Fruit fly (Drosophila melanogaster) whole organism, adult: ENCODE results near the gene mAChR-B.

Experiments used
- CG5204 ChIP-seq: fragments of 200-800 bp; sonication (Bioruptor generic); optimal IDR thresholded peaks from 2 replicates; lab custom pipeline; 2016; ENCODE audit warnings: missing biosample characterization, missing genetic modification characterization
- bab1 ChIP-seq: fragments of 200-800 bp; sonication (Bioruptor generic); optimal IDR thresholded peaks from 3 replicates; lab custom pipeline; 2019; ENCODE audit warnings: missing biosample characterization, mild to moderate bottlenecking, missing genetic modification characterization, moderate library complexity
- cic ChIP-seq: fragments of 200-800 bp; sonication (Bioruptor generic); optimal IDR thresholded peaks from 2 replicates; lab custom pipeline; 2017; ENCODE audit warnings: missing biosample characterization, mild to moderate bottlenecking, missing genetic modification characterization, moderate library complexity
- toe ChIP-seq: fragments of 200-800 bp; sonication (Bioruptor generic); optimal IDR thresholded peaks from 2 replicates; lab custom pipeline; 2016; ENCODE audit warnings: missing biosample characterization, missing genetic modification characterization

- no peak for TF ChIP-seq bab1 (GFP tag; lab: Kevin White, UChicago)
- TF ChIP-seq cic (GFP tag; lab: Kevin White, UChicago): peak; percentile 100
- TF ChIP-seq toe (GFP tag; lab: Kevin White, UChicago): no peak
- no peak for TF ChIP-seq CG5204 (GFP tag; lab: Kevin White, UChicago)
Measured at dm6 chr3R:8118781-8119456, 59.8 kb downstream of the mAChR-B start.
